Fruit fly (Drosophila melanogaster): ENCODE measurements around the gene Had1.
A peak's percentile ranks its signal among the peaks of the same experiment; 100 is the strongest.

The Had1 gene

DNA sequence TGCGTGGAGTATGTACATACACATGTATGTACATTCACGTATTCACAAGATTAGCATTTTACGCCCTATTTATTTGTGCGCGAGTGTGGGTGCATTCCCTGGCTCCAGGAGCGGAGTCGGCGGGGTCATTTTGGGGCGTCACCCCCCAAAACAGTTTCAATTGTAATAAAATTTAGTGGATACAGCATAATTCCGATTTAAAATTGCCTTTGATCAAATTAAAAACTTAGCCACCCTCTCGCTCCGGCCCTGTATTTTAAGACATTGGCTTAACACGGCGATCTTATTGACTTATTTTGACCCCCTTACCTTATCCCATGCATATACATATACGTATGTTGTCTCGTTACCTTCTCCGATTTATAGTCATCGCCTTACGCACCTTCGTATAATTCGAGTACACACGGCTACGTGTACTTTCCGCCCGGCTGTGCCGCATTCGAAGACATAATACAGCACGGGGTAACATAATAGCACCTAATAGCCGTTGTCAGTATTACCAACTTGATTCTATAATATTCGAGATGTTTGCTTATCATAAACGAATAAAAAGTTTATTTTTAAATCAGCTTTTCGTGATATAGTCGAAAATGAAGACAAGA lies 29.0 kb downstream of the Had1 start (continued):
- TF ChIP-seq CG11695 (GFP tag; IDR thresholded peaks at IDR 0.05) (peak; percentile 79; the same call in 2 of the 3 replicates), grn (GFP tag; optimal IDR thresholded peaks at IDR 0.05) (no peak), CG1832 (GFP tag; optimal IDR thresholded peaks at IDR 0.05) (no peak), H15 (GFP tag; IDR thresholded peaks at IDR 0.05) (peak; percentile 91), sug (tag; optimal IDR thresholded peaks at IDR 0.05) (peak; percentile 73), Gug (GFP tag; IDR thresholded peaks at IDR 0.05) (peak; percentile 97), Ptx1 (GFP tag; IDR thresholded peaks at IDR 0.05) (peak; percentile 95), seq (GFP tag; IDR thresholded peaks at IDR 0.05) (peak; percentile 87), CG4360 (GFP tag; IDR thresholded peaks at IDR 0.05) (0 out of 2 replicates have a peak, but pooled peaks have one; percentile 18), Usf (GFP tag; optimal IDR thresholded peaks at IDR 0.05) (peak; percentile 68), klu (GFP tag; IDR thresholded peaks at IDR 0.05) (peak; percentile 76), CG10209 (GFP tag; optimal IDR thresholded peaks at IDR 0.05) (peak; percentile 75), CG2116 (GFP tag; optimal IDR thresholded peaks at IDR 0.05) (peak; percentile 21), CG15601 (tag; optimal IDR thresholded peaks at IDR 0.05) (peak; percentile 53), CG3726 (GFP tag; IDR thresholded peaks at IDR 0.05) (peak; percentile 86; the same call in 1 of the 3 replicates), ro (GFP tag; IDR thresholded peaks at IDR 0.05) (peak; percentile 77), Gsc (GFP tag; IDR thresholded peaks at IDR 0.05) (no peak; the same call in 1 of the 2 replicates), Abd-B (GFP tag; optimal IDR thresholded peaks at IDR 0.05) (peak; percentile 81), hbn (GFP tag; IDR thresholded peaks at IDR 0.05; ENCODE audit: partially characterized antibody) (no peak), CG8290 (GFP tag; optimal IDR thresholded peaks at IDR 0.05) (peak; percentile 61), CG8290 (tag; optimal IDR thresholded peaks at IDR 0.05) (peak; percentile 10 to 90), ci (GFP tag; IDR thresholded peaks at IDR 0.05) (peak; percentile 93), CG15269 (tag; optimal IDR thresholded peaks at IDR 0.05) (peak; percentile 80), CG15011 (GFP tag; optimal IDR thresholded peaks at IDR 0.05) (peak; percentile 38), CG30403 (GFP tag; optimal IDR thresholded peaks at IDR 0.05) (peak; percentile 74), zfh2 (GFP tag; optimal IDR thresholded peaks at IDR 0.05) (peak; percentile 69), bigmax (GFP tag; optimal IDR thresholded peaks at IDR 0.05) (no peak), CG11085 (GFP tag; IDR thresholded peaks at IDR 0.05) (peak; percentile 85), Hr39 (optimal IDR thresholded peaks at IDR 0.05) (no peak), CG31224 (GFP tag; IDR thresholded peaks at IDR 0.05) (peak; percentile 60), CG8924 (tag; optimal IDR thresholded peaks at IDR 0.05) (peak; percentile 54), MTF-1 (GFP tag; optimal IDR thresholded peaks at IDR 0.05; ENCODE audit: borderline replicate concordance) (peak; percentile 12), dimm (GFP tag; IDR thresholded peaks at IDR 0.05) (no peak), CG4854 (GFP tag; optimal IDR thresholded peaks at IDR 0.05) (peak; percentile 36), CG3838 (GFP tag; optimal IDR thresholded peaks at IDR 0.05) (no peak), Hr3 (GFP tag; optimal IDR thresholded peaks at IDR 0.05) (peak; percentile 85), HLH3B (GFP tag; IDR thresholded peaks at IDR 0.05) (peak; percentile 90), Meics (GFP tag; optimal IDR thresholded peaks at IDR 0.05) (peak; percentile 76), gem (tag; optimal IDR thresholded peaks at IDR 0.05) (peak; percentile 81), CG18764 (GFP tag; optimal IDR thresholded peaks at IDR 0.05) (no peak), Dref (GFP tag; IDR thresholded peaks at IDR 0.05) (no peak), HLHmδ (GFP tag; optimal IDR thresholded peaks at IDR 0.05) (no peak), CG6791 (GFP tag; IDR thresholded peaks at IDR 0.05; ENCODE audit: partially characterized antibody) (0 out of 3 replicates have a peak, but pooled peaks have one; percentile 35), esg (GFP tag; conservative IDR thresholded peaks at IDR 0.05) (peak; percentile 90), CG1792 (GFP tag; optimal IDR thresholded peaks at IDR 0.05) (peak; percentile 71), grau (tag; optimal IDR thresholded peaks at IDR 0.05) (peak; percentile 73), Jarid2 (GFP tag; optimal IDR thresholded peaks at IDR 0.05) (peak; percentile 43), CG1647 (GFP tag; optimal IDR thresholded peaks at IDR 0.05) (peak; percentile 64), CG30020 (tag; optimal IDR thresholded peaks at IDR 0.05) (no peak), salm (tag; optimal IDR thresholded peaks at IDR 0.05) (peak; percentile 50), CG12155 (GFP tag; optimal IDR thresholded peaks at IDR 0.05) (peak; percentile 69)

All from whole organism, embryonic.